Fruit fly (Drosophila melanogaster) whole organism, wandering third instar larva: ENCODE data around the gene Vajk1.

Experiments used
- Abd-B ChIP-seq: fragments of >200 bp; optimal IDR thresholded peaks from 2 replicates; lab custom pipeline; 2017; ENCODE audit warnings: missing biosample characterization, missing genetic modification characterization
- CG32264 ChIP-seq: fragments of 200-800 bp; sonication (Bioruptor generic); optimal IDR thresholded peaks from 2 replicates; lab custom pipeline; 2016; ENCODE audit warnings: missing biosample characterization, missing genetic modification characterization
- CG9705 ChIP-seq: fragments of 200-800 bp; sonication (Bioruptor generic); optimal IDR thresholded peaks from 2 replicates; lab custom pipeline; 2018; ENCODE audit warnings: missing biosample characterization, mild to moderate bottlenecking, missing genetic modification characterization
- Dfd ChIP-seq: fragments of >200 bp; optimal IDR thresholded peaks from 2 replicates; lab custom pipeline; 2017; ENCODE audit warnings: missing biosample characterization, missing genetic modification characterization
- Dif ChIP-seq: fragments of 200-275, 200-300 bp; sonication (Bioruptor generic); optimal IDR thresholded peaks from 2 replicates; lab custom pipeline; 2018; ENCODE audit warnings: missing biosample characterization, missing genetic modification characterization; ENCODE audit not compliant: partially characterized antibody
- HLH106 ChIP-seq: fragments of 200-800 bp; optimal IDR thresholded peaks from 3 replicates; lab custom pipeline; 2019; ENCODE audit warnings: missing biosample characterization, mild to moderate bottlenecking, missing genetic modification characterization, moderate library complexity
- Hnf4 ChIP-seq: fragments of 200-800 bp; sonication (Bioruptor generic); optimal IDR thresholded peaks from 2 replicates; lab custom pipeline; 2016; ENCODE audit warnings: missing biosample characterization, mild to moderate bottlenecking, missing genetic modification characterization
- Hr83 ChIP-seq: fragments of 200-300 bp; sonication (Bioruptor generic); optimal IDR thresholded peaks from 2 replicates; lab custom pipeline; 2016; ENCODE audit warnings: missing biosample characterization, mild to moderate bottlenecking, missing genetic modification characterization, moderate library complexity; ENCODE audit not compliant: poor library complexity, severe bottlenecking
- Jra ChIP-seq: sonication (Bioruptor generic); optimal IDR thresholded peaks from 2 replicates; lab custom pipeline; 2016; ENCODE audit warnings: missing biosample characterization, missing genetic modification characterization
- Myc ChIP-seq: fragments of >200 bp; optimal IDR thresholded peaks from 2 replicates; lab custom pipeline; 2017
- OdsH ChIP-seq: fragments of 200-800 bp; sonication (Bioruptor generic); optimal IDR thresholded peaks from 2 replicates; lab custom pipeline; 2016; ENCODE audit warnings: missing biosample characterization, mild to moderate bottlenecking, missing genetic modification characterization
- Rel ChIP-seq, 2 experiments: fragments of 200-800 bp; sonication (Bioruptor generic) in 1 of 2; optimal IDR thresholded peaks; 2 replicates in 1 of 2; 3 replicates in 1 of 2; lab custom pipeline; 2016 to 2019; ENCODE audit warnings: mild to moderate bottlenecking in 2 of 2, missing biosample characterization in 2 of 2, missing genetic modification characterization in 2 of 2, moderate library complexity in 1 of 2
- Sp1 ChIP-seq: fragments of 200-800 bp; sonication (Bioruptor generic); optimal IDR thresholded peaks from 3 replicates; lab custom pipeline; 2019; ENCODE audit warnings: missing biosample characterization, mild to moderate bottlenecking, missing genetic modification characterization, moderate library complexity
- Vsx2 ChIP-seq: fragments of 200-300, 225-300 bp; sonication (Bioruptor generic); optimal IDR thresholded peaks from 2 replicates; lab custom pipeline; 2018; ENCODE audit warnings: missing biosample characterization, missing genetic modification characterization; ENCODE audit not compliant: partially characterized antibody
- br ChIP-seq: fragments of 200-800 bp; sonication (Bioruptor generic); optimal IDR thresholded peaks from 2 replicates; lab custom pipeline; 2016; ENCODE audit warnings: missing biosample characterization, missing genetic modification characterization
- dl ChIP-seq, 2 experiments: fragments of 175-275, 200-275 bp in 1 of 2; fragments of 200-275 bp in 1 of 2; sonication (Bioruptor generic); optimal IDR thresholded peaks; lab custom pipeline; 2018; ENCODE audit warnings: mild to moderate bottlenecking in 2 of 2, missing biosample characterization in 2 of 2, missing genetic modification characterization in 2 of 2, moderate library complexity in 2 of 2; ENCODE audit not compliant: partially characterized antibody in 2 of 2, insufficient read depth in 1 of 2
- dmrt93B ChIP-seq: fragments of 200-800 bp; sonication (Bioruptor generic); optimal IDR thresholded peaks from 2 replicates; lab custom pipeline; 2018; ENCODE audit warnings: missing biosample characterization, mild to moderate bottlenecking, missing genetic modification characterization
- ey ChIP-seq: fragments of 200-800 bp; sonication (Bioruptor generic); optimal IDR thresholded peaks from 2 replicates; lab custom pipeline; 2016; ENCODE audit warnings: missing biosample characterization, missing genetic modification characterization
- foxo ChIP-seq, 2 experiments: fragments of 200-800 bp; sonication (Bioruptor generic); optimal IDR thresholded peaks; 2 replicates in 1 of 2; 3 replicates in 1 of 2; lab custom pipeline; 2016 to 2017; ENCODE audit warnings: missing biosample characterization in 2 of 2, missing genetic modification characterization in 2 of 2
- fru ChIP-seq: fragments of 200-800 bp; sonication (Bioruptor generic); optimal IDR thresholded peaks from 3 replicates; lab custom pipeline; 2016; ENCODE audit warnings: missing biosample characterization, mild to moderate bottlenecking, missing genetic modification characterization
- h ChIP-seq: fragments of 200-800 bp; sonication (Bioruptor generic); optimal IDR thresholded peaks from 3 replicates; lab custom pipeline; 2016; ENCODE audit warnings: missing biosample characterization, mild to moderate bottlenecking, missing genetic modification characterization
- jim ChIP-seq: fragments of 175-275, 200-325 bp; sonication (Bioruptor generic); optimal IDR thresholded peaks from 2 replicates; lab custom pipeline; 2016; ENCODE audit warnings: missing biosample characterization, mild to moderate bottlenecking, missing genetic modification characterization
- lola ChIP-seq: fragments of >200 bp; optimal IDR thresholded peaks from 2 replicates; lab custom pipeline; 2017; ENCODE audit warnings: missing biosample characterization, missing genetic modification characterization
- pan ChIP-seq: fragments of >200 bp; optimal IDR thresholded peaks from 2 replicates; lab custom pipeline; 2017
- psq ChIP-seq: fragments of 200-800 bp; sonication (Bioruptor generic); optimal IDR thresholded peaks from 3 replicates; lab custom pipeline; 2017; ENCODE audit warnings: missing biosample characterization, mild to moderate bottlenecking, missing genetic modification characterization, moderate library complexity
- rgr ChIP-seq: fragments of 200-800 bp; sonication (Bioruptor generic); optimal IDR thresholded peaks from 3 replicates; lab custom pipeline; 2016; ENCODE audit warnings: missing biosample characterization, mild to moderate bottlenecking, missing genetic modification characterization
- sage ChIP-seq: fragments of 200-800 bp; sonication (Bioruptor generic); optimal IDR thresholded peaks from 2 replicates; lab custom pipeline; 2016; ENCODE audit warnings: missing biosample characterization, mild to moderate bottlenecking, missing genetic modification characterization
- sv ChIP-seq: fragments of 200-800 bp; sonication (Bioruptor generic); optimal IDR thresholded peaks from 3 replicates; lab custom pipeline; 2016; ENCODE audit warnings: missing biosample characterization, missing genetic modification characterization
- woc ChIP-seq: sonication (Bioruptor generic); optimal IDR thresholded peaks from 2 replicates; lab custom pipeline; 2016; ENCODE audit warnings: missing biosample characterization, mild to moderate bottlenecking, missing genetic modification characterization

Gene Vajk1

DNA sequence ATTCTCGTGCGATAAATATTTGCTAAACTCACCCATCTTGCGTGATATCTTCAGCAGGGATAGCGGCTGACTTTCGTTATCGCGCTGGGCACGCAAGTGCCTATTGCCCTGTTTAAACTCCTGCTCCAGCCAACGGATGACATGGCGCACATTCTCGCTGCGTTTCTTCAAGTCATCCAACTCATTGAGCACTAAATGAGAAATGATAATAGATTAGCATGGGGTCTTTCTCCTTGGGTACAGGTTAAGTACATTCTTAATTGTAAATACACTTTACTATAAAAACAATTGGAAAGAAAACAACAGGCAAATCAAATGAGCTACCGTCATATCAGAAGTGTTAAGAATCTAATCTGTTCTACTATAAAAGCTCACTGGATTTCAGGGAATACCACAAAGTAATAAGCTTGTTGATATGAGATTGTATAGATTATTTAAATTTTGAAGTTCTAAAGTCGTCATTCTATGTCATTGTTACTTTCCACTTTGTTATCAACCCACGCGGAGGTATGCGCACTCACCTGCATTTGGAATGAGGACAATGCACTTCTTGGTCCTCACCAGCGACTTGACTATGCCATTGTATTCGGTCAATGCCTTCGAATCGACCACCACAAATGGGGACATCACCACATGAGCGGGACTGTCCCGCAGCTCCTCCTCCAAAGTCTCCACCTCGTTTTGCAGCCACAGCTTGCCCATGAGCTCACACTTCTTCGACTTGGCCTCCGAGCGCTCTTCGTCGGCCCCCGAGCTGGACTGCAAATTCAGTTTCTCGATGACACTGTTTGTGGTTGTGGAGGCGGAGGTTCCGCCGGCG is 23.0 kb downstream of the Vajk1 start:
- TF ChIP-seq Rel (GFP tag; optimal IDR thresholded peaks at IDR 0.05; lab: Kevin White, UChicago) (no peak), Rel (tag; optimal IDR thresholded peaks at IDR 0.05; lab: Kevin White, UChicago) (peak; percentile 99), fru (peak; percentile 50), Abd-B (GFP tag; lab: Kevin White, UChicago) (no peak), h (peak; percentile 4), Vsx2 (GFP tag; lab: Kevin White, UChicago) (no peak)

DNA sequence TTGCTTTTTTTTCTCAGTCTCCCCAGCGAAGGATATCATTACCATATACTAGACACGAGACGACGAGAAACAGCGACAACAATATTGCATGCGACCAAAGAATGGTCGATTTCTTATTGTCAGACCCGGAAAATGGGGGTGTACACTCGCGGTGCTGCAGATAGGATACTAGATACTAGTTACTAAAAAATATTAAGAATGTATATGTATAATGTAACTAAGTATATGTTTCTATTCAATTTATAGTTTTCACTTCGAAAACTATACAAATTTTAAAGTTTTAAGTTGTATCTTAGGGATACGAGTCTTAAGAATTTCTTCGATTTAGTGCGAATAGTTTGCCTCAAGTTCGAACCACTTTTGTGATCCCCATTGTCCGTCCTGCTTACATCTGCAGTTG is 29.9 kb downstream of the Vajk1 start:
- no peak for TF ChIP-seq Hr83
- TF ChIP-seq Jra (GFP tag; lab: Kevin White, UChicago), result no peak
- peak; percentile 32 for TF ChIP-seq ey (GFP tag; lab: Kevin White, UChicago)
- TF ChIP-seq Abd-B (GFP tag; lab: Kevin White, UChicago), result no peak
- TF ChIP-seq jim (GFP tag; lab: Kevin White, UChicago), result no peak
- TF ChIP-seq sage, result no peak
- TF ChIP-seq Sp1, result peak; percentile 44
- TF ChIP-seq Dfd (GFP tag; lab: Kevin White, UChicago), result no peak
- TF ChIP-seq Rel (GFP tag; optimal IDR thresholded peaks at IDR 0.05; lab: Kevin White, UChicago), result no peak
- no peak for TF ChIP-seq Rel (tag; optimal IDR thresholded peaks at IDR 0.05; lab: Kevin White, UChicago)
- TF ChIP-seq OdsH, result peak; percentile 28
- no peak for TF ChIP-seq sv (GFP tag; lab: Kevin White, UChicago)
- TF ChIP-seq rgr, result no peak
- TF ChIP-seq CG9705 (GFP tag; lab: Kevin White, UChicago), result no peak
- TF ChIP-seq foxo (GFP tag; optimal IDR thresholded peaks at IDR 0.05; lab: Kevin White, UChicago), result peak in 1 of 2 experiments; percentile 49
- TF ChIP-seq dl (GFP tag; optimal IDR thresholded peaks at IDR 0.05; lab: Kevin White, UChicago; ENCODE audit: insufficient read depth in 1 of 2, partially characterized antibody in 2 of 2), result no peak
- peak; percentile 24 for TF ChIP-seq fru
- no peak for TF ChIP-seq Dif (GFP tag; lab: Kevin White, UChicago)
- peak; percentile 25 for TF ChIP-seq psq (GFP tag; lab: Kevin White, UChicago)
- no peak for TF ChIP-seq woc (GFP tag; lab: Kevin White, UChicago)
- TF ChIP-seq HLH106 (tag; lab: Kevin White, UChicago), result peak; percentile 55
- TF ChIP-seq Myc (lab: Kevin White, UChicago), result no peak
- peak; percentile 31 for TF ChIP-seq h
- TF ChIP-seq dmrt93B (GFP tag; lab: Kevin White, UChicago), result no peak
- no peak for TF ChIP-seq CG32264 (GFP tag; lab: Kevin White, UChicago)

- TF ChIP-seq Hnf4 (GFP tag; lab: Kevin White, UChicago) (no peak), ey (GFP tag; lab: Kevin White, UChicago) (no peak), Sp1 (no peak), Abd-B (GFP tag; lab: Kevin White, UChicago) (no peak), Dfd (GFP tag; lab: Kevin White, UChicago) (no peak), Myc (lab: Kevin White, UChicago) (peak; percentile 66), jim (GFP tag; lab: Kevin White, UChicago) (no peak)
- TF ChIP-seq, all 38 proteins: peak for 1
Observed at dm6 chr2L:13892826-13893225, 30.5 kb downstream of the Vajk1 start.

dm6 chr2L:13889934-13890333 is 33.4 kb downstream of the Vajk1 start:
- TF ChIP-seq Hnf4 (GFP tag; lab: Kevin White, UChicago) (no peak), psq (GFP tag; lab: Kevin White, UChicago) (no peak), HLH106 (tag; lab: Kevin White, UChicago) (no peak), Vsx2 (GFP tag; lab: Kevin White, UChicago) (no peak), br (GFP tag; lab: Kevin White, UChicago) (no peak), Hr83 (no peak), Dfd (GFP tag; lab: Kevin White, UChicago) (no peak), lola (GFP tag; lab: Kevin White, UChicago) (no peak), pan (lab: Kevin White, UChicago) (no peak), Rel (GFP tag; optimal IDR thresholded peaks at IDR 0.05; lab: Kevin White, UChicago) (no peak), Rel (tag; optimal IDR thresholded peaks at IDR 0.05; lab: Kevin White, UChicago) (no peak)
- TF ChIP-seq, all 38 proteins: peak for 0
